Worm (Caenorhabditis elegans): Measurements from ENCODE around the gene R12B2.6.

Gene R12B2.6

ce11 chrIII:5828065-5828464 is 5.9 kb downstream of the R12B2.6 start:
- TF ChIP-seq mdt-29 (GFP tag; IDR thresholded peaks at IDR 0.05): 0 out of 2 replicates have a peak, but pooled peaks have one; percentile 19
- TF ChIP-seq F10B5.3 (tag; optimal IDR thresholded peaks at IDR 0.05): no peak
- TF ChIP-seq lin-38 (GFP tag; IDR thresholded peaks at IDR 0.05): 0 out of 2 replicates have a peak, but pooled peaks have one; percentile 6
- TF ChIP-seq nhr-10 (tag; optimal IDR thresholded peaks at IDR 0.05): no peak
- no peak for TF ChIP-seq ceh-20 (GFP tag; IDR thresholded peaks at IDR 0.05)
- TF ChIP-seq tra-1 (GFP tag; IDR thresholded peaks at IDR 0.05): 0 out of 2 replicates have a peak, but pooled peaks have one; percentile 11
- TF ChIP-seq egl-43 (GFP tag; IDR thresholded peaks at IDR 0.05): 0 out of 2 replicates have a peak, but pooled peaks have one; percentile 44
- TF ChIP-seq Y48G9A.11 (GFP tag; IDR thresholded peaks at IDR 0.05): 0 out of 2 replicates have a peak, but pooled peaks have one; percentile 31
- no peak for TF ChIP-seq hif-1 (tag; optimal IDR thresholded peaks at IDR 0.05)
- TF ChIP-seq T26A8.4 (GFP tag; IDR thresholded peaks at IDR 0.05): peak; percentile 31; the same call in 1 of the 2 replicates
- no peak for TF ChIP-seq pha-4 (GFP tag; IDR thresholded peaks at IDR 0.05)
- TF ChIP-seq pha-4 (tag; optimal IDR thresholded peaks at IDR 0.05): no peak
- no peak for TF ChIP-seq daf-8 (GFP tag; IDR thresholded peaks at IDR 0.05)
- TF ChIP-seq daf-12 (tag; optimal IDR thresholded peaks at IDR 0.05): no peak
- TF ChIP-seq ZK337.2 (GFP tag; IDR thresholded peaks at IDR 0.05): no peak
- no peak for TF ChIP-seq snpc-1.2 (GFP tag; IDR thresholded peaks at IDR 0.05)
- no peak for TF ChIP-seq vab-7 (GFP tag; IDR thresholded peaks at IDR 0.05)
- TF ChIP-seq daf-19 (GFP tag; conservative IDR thresholded peaks at IDR 0.05): no peak
- no peak for TF ChIP-seq mep-1 (tag; optimal IDR thresholded peaks at IDR 0.05)
- TF ChIP-seq hlh-11 (tag; optimal IDR thresholded peaks at IDR 0.05): peak; percentile 5
- peak; percentile 56; the same call in 1 of the 2 replicates for TF ChIP-seq lim-7 (GFP tag; IDR thresholded peaks at IDR 0.05)
- 0 out of 4 replicates have a peak, but pooled peaks of 1 of the 2 experiments have one; percentile 56 for TF ChIP-seq madf-5 (GFP tag; IDR thresholded peaks at IDR 0.05)
- no peak for TF ChIP-seq egl-27 (tag; optimal IDR thresholded peaks at IDR 0.05)
- 0 out of 2 replicates have a peak, but pooled peaks have one; percentile 30 for TF ChIP-seq hmg-1.1 (GFP tag; IDR thresholded peaks at IDR 0.05)

- TF ChIP-seq lin-29 (GFP tag; IDR thresholded peaks at IDR 0.05): no peak
- peak; percentile 72 for TF ChIP-seq ctbp-1 (GFP tag; IDR thresholded peaks at IDR 0.05)
- no peak for TF ChIP-seq F44E2.7 (GFP tag; IDR thresholded peaks at IDR 0.05)
- no peak for TF ChIP-seq dmd-8 (GFP tag; IDR thresholded peaks at IDR 0.05)
- peak; percentile 30 for TF ChIP-seq mes-2 (tag; optimal IDR thresholded peaks at IDR 0.05; ENCODE audit: poor library complexity, severe bottlenecking)
- TF ChIP-seq lsy-2 (tag; optimal IDR thresholded peaks at IDR 0.05): peak in 1 of 2 experiments; percentile 24
- TF ChIP-seq ces-1 (GFP tag; optimal IDR thresholded peaks at IDR 0.05): peak; percentile 64
- no peak for TF ChIP-seq attf-4 (tag; optimal IDR thresholded peaks at IDR 0.05)
- TF ChIP-seq Y48G9A.11 (GFP tag; IDR thresholded peaks at IDR 0.05): no peak
- TF ChIP-seq ceh-32 (tag; optimal IDR thresholded peaks at IDR 0.05; ENCODE audit: poor library complexity): no peak
- TF ChIP-seq unc-62 (GFP tag; optimal IDR thresholded peaks at IDR 0.05 in 1 of 2): peak in 1 of 2 experiments; percentile 94
- no peak for TF ChIP-seq unc-62 (tag; optimal IDR thresholded peaks at IDR 0.05)
- TF ChIP-seq fos-1 (tag; optimal IDR thresholded peaks at IDR 0.05): no peak
These were observed 7.0 kb downstream of the R12B2.6 start for ce11 chrIII:5826895-5827437.

ce11 chrIII:5824450-5824972 is 9.4 kb downstream of the R12B2.6 start:
- TF ChIP-seq mxl-2 (GFP tag; conservative IDR thresholded peaks at IDR 0.05): no peak
- peak in 1 of 2 experiments; percentile 70 for TF ChIP-seq unc-62 (GFP tag; optimal IDR thresholded peaks at IDR 0.05 in 1 of 2)
- no peak for TF ChIP-seq unc-62 (tag; optimal IDR thresholded peaks at IDR 0.05)
